Fruit fly (Drosophila melanogaster) ovary, adult (tissue): Measurements from ENCODE around the gene Dronc.

Experiments used
- CG17801 ChIP-seq: fragments of 200-800 bp; optimal IDR thresholded peaks from 2 replicates; lab custom pipeline; 2019; ENCODE audit warnings: missing biosample characterization, mild to moderate bottlenecking, missing genetic modification characterization, moderate library complexity; ENCODE audit not compliant: partially characterized antibody

The Dronc gene

dm6 chr3L:9968267-9968721 lies at the start of gene Dronc, which contains the start of gene CG6685:
Dronc (plus strand) TSS chr3L:9968479.
CG6685 (minus strand) TSS chr3L:9968317.
- TF ChIP-seq CG17801 (GFP tag; lab: Kevin White, UChicago): peak; percentile 4

- no peak for TF ChIP-seq CG17801 (GFP tag; lab: Kevin White, UChicago)
Observed at dm6 chr3L:9927169-9927568, 41.1 kb upstream of the Dronc start.

dm6 chr3L:9969158-9969557 lies 879 bp downstream of the Dronc start:
- TF ChIP-seq CG17801 (GFP tag; lab: Kevin White, UChicago): no peak

- no peak for TF ChIP-seq CG17801 (GFP tag; lab: Kevin White, UChicago)
Observed at dm6 chr3L:9972007-9972856, 4.0 kb downstream of the Dronc start, which contains the start of the genes CG6674, CG42455 and vnc. CG6674 (minus strand) TSS chr3L:9972054. CG42455 (plus strand) TSS chr3L:9972312. vnc (plus strand) TSS chr3L:9972312.

dm6 chr3L:9974172-9974896 lies 6.1 kb downstream of the Dronc start, which contains the start of gene dpr6:
dpr6 (plus strand) TSS chr3L:9974651.
- no peak for TF ChIP-seq CG17801 (GFP tag; lab: Kevin White, UChicago)
